In genomic region chrX:19297899-19298784, dm6 we compare ENCODE assay signal across 1 fruit fly cellular context.
A peak's percentile ranks its signal among the peaks of the same experiment; 100 is the strongest.
TF ChIP-seq lines count a peak whose summit lies in the region.

Gene CG8034 (minus strand): TSS chrX:19298162.

TF ChIP-seq in whole organism, embryonic, 481 proteins besides CTCF, POLR2A, EP300 and RAD21 (continued from another document and continues in another):
- TF ChIP-seq eve (GFP tag; optimal IDR thresholded peaks at IDR 0.05; lab: Kevin White, UChicago), result peak; percentile 65 to 97
- TF ChIP-seq so (GFP tag; IDR thresholded peaks at IDR 0.05; lab: Robert Waterston, UW), result peak; percentile 95
- peak; percentile 77; the same call in 1 of the 2 replicates for TF ChIP-seq toy (GFP tag; IDR thresholded peaks at IDR 0.05; lab: Robert Waterston, UW)
- peak; percentile 91 for TF ChIP-seq Bdp1 (GFP tag; optimal IDR thresholded peaks at IDR 0.05; lab: Kevin White, UChicago)
- peak; percentile 90 for TF ChIP-seq CG10959 (GFP tag; IDR thresholded peaks at IDR 0.05; lab: Robert Waterston, UW)
- peak in 1 of 2 experiments; percentile 83 for TF ChIP-seq Dfd (GFP tag; optimal IDR thresholded peaks at IDR 0.05; lab: Kevin White, UChicago)
- peak; percentile 98 for TF ChIP-seq lilli (GFP tag; optimal IDR thresholded peaks at IDR 0.05; lab: Kevin White, UChicago)
- TF ChIP-seq aop (GFP tag; IDR thresholded peaks at IDR 0.05; lab: Robert Waterston, UW), result no peak
- peak; percentile 96 for TF ChIP-seq Mad (GFP tag; optimal IDR thresholded peaks at IDR 0.05; lab: Kevin White, UChicago)
- peak; percentile 95 for TF ChIP-seq fd3F (GFP tag; optimal IDR thresholded peaks at IDR 0.05; lab: Kevin White, UChicago)
- peak; percentile 96 for TF ChIP-seq CG12769 (tag; optimal IDR thresholded peaks at IDR 0.05; lab: Kevin White, UChicago)
- TF ChIP-seq scrt (GFP tag; optimal IDR thresholded peaks at IDR 0.05; lab: Kevin White, UChicago), result peak; percentile 94
- peak; percentile 98 for TF ChIP-seq CG2712 (tag; optimal IDR thresholded peaks at IDR 0.05; lab: Kevin White, UChicago)
- peak; percentile 92 for TF ChIP-seq salm (tag; optimal IDR thresholded peaks at IDR 0.05; lab: Kevin White, UChicago)
- peak; percentile 85 for TF ChIP-seq CG17186 (GFP tag; optimal IDR thresholded peaks at IDR 0.05; lab: Kevin White, UChicago)
- TF ChIP-seq Myb (GFP tag; optimal IDR thresholded peaks at IDR 0.05; lab: Kevin White, UChicago), result peak; percentile 87
- peak; percentile 93 for TF ChIP-seq CG12104 (GFP tag; optimal IDR thresholded peaks at IDR 0.05; lab: Kevin White, UChicago)
- TF ChIP-seq B-H2 (GFP tag; optimal IDR thresholded peaks at IDR 0.05; lab: Kevin White, UChicago), result peak; percentile 96
- peak; percentile 95 for TF ChIP-seq CG30431 (GFP tag; optimal IDR thresholded peaks at IDR 0.05; lab: Kevin White, UChicago)
- peak; percentile 57 for TF ChIP-seq knrl (GFP tag; IDR thresholded peaks at IDR 0.05; lab: Robert Waterston, UW; ENCODE audit: partially characterized antibody)
- TF ChIP-seq CG14014 (GFP tag; IDR thresholded peaks at IDR 0.05; lab: Robert Waterston, UW), result peak; percentile 93
- peak; percentile 46 for TF ChIP-seq CG14965 (GFP tag; optimal IDR thresholded peaks at IDR 0.05; lab: Kevin White, UChicago; ENCODE audit: borderline replicate concordance)
- TF ChIP-seq ewg (GFP tag; optimal IDR thresholded peaks at IDR 0.05; lab: Kevin White, UChicago), result peak; percentile 92
- peak; percentile 97 for TF ChIP-seq unpg (GFP tag; optimal IDR thresholded peaks at IDR 0.05; lab: Kevin White, UChicago)
- peak; percentile 95 for TF ChIP-seq CG8388 (GFP tag; optimal IDR thresholded peaks at IDR 0.05; lab: Kevin White, UChicago)
- TF ChIP-seq CG15479 (GFP tag; optimal IDR thresholded peaks at IDR 0.05; lab: Kevin White, UChicago), result peak; percentile 39
- 0 out of 2 replicates have a peak, but pooled peaks have one; percentile 44 for TF ChIP-seq Bgb (GFP tag; IDR thresholded peaks at IDR 0.05; lab: Robert Waterston, UW; ENCODE audit: partially characterized antibody)
- TF ChIP-seq NK7.1 (GFP tag; optimal IDR thresholded peaks at IDR 0.05; lab: Kevin White, UChicago), result peak; percentile 94
- TF ChIP-seq crp (GFP tag; optimal IDR thresholded peaks at IDR 0.05; lab: Kevin White, UChicago), result peak in 1 of 2 experiments; percentile 68
- TF ChIP-seq gfzf (GFP tag; optimal IDR thresholded peaks at IDR 0.05; lab: Kevin White, UChicago), result no peak
- TF ChIP-seq tio (GFP tag; optimal IDR thresholded peaks at IDR 0.05; lab: Kevin White, UChicago), result peak; percentile 96
- TF ChIP-seq tap (tag; optimal IDR thresholded peaks at IDR 0.05; lab: Kevin White, UChicago), result peak; percentile 93
- peak; percentile 73; the same call in 1 of the 3 replicates for TF ChIP-seq gce (GFP tag; IDR thresholded peaks at IDR 0.05; lab: Robert Waterston, UW)
- TF ChIP-seq stwl (tag; optimal IDR thresholded peaks at IDR 0.05; lab: Kevin White, UChicago), result peak; percentile 26
- TF ChIP-seq Atf-2 (GFP tag; optimal IDR thresholded peaks at IDR 0.05; lab: Kevin White, UChicago), result peak; percentile 94
- TF ChIP-seq CG14860 (GFP tag; IDR thresholded peaks at IDR 0.05; lab: Robert Waterston, UW; ENCODE audit: partially characterized antibody), result no peak
- TF ChIP-seq dpn (GFP tag; optimal IDR thresholded peaks at IDR 0.05; lab: Kevin White, UChicago), result peak; percentile 97
- TF ChIP-seq CG10267 (tag; optimal IDR thresholded peaks at IDR 0.05; lab: Kevin White, UChicago), result peak; percentile 91
- TF ChIP-seq rib (GFP tag; IDR thresholded peaks at IDR 0.05; lab: Robert Waterston, UW), result peak; percentile 89
- TF ChIP-seq lbe (GFP tag; optimal IDR thresholded peaks at IDR 0.05; lab: Kevin White, UChicago), result peak; percentile 94
- peak; percentile 54 for TF ChIP-seq CG10321 (GFP tag; IDR thresholded peaks at IDR 0.05; lab: Robert Waterston, UW)
- TF ChIP-seq Kr (GFP tag; optimal IDR thresholded peaks at IDR 0.05; lab: Kevin White, UChicago), result peak; percentile 78
- TF ChIP-seq insv (GFP tag; optimal IDR thresholded peaks at IDR 0.05; lab: Kevin White, UChicago), result peak; percentile 52 to 74
- TF ChIP-seq chif (GFP tag; optimal IDR thresholded peaks at IDR 0.05; lab: Kevin White, UChicago), result peak; percentile 93 to 94
- TF ChIP-seq yki (optimal IDR thresholded peaks at IDR 0.05; lab: Kevin White, UChicago), result no peak
- TF ChIP-seq dysf (GFP tag; IDR thresholded peaks at IDR 0.05; lab: Robert Waterston, UW), result peak; percentile 98
- peak; percentile 98 for TF ChIP-seq Fer1 (GFP tag; optimal IDR thresholded peaks at IDR 0.05; lab: Kevin White, UChicago)
- no peak for TF ChIP-seq pan (optimal IDR thresholded peaks at IDR 0.05; lab: Kevin White, UChicago)
- peak in 1 of 2 experiments; percentile 93 for TF ChIP-seq pan (GFP tag; optimal IDR thresholded peaks at IDR 0.05 in 1 of 2, IDR thresholded peaks at IDR 0.05 in 1 of 2)
- TF ChIP-seq Dad (GFP tag; optimal IDR thresholded peaks at IDR 0.05; lab: Kevin White, UChicago), result peak; percentile 93
- peak; percentile 80 for TF ChIP-seq CG13123 (GFP tag; optimal IDR thresholded peaks at IDR 0.05; lab: Kevin White, UChicago)
- peak; percentile 89 for TF ChIP-seq CG5180 (GFP tag; optimal IDR thresholded peaks at IDR 0.05; lab: Kevin White, UChicago)
- peak; percentile 95 for TF ChIP-seq klu (GFP tag; IDR thresholded peaks at IDR 0.05; lab: Robert Waterston, UW)
- TF ChIP-seq mam (GFP tag; optimal IDR thresholded peaks at IDR 0.05; lab: Kevin White, UChicago), result peak; percentile 97
- peak; percentile 89 for TF ChIP-seq CG11560 (tag; IDR thresholded peaks at IDR 0.05; lab: Robert Waterston, UW)
- TF ChIP-seq cg (GFP tag; optimal IDR thresholded peaks at IDR 0.05; lab: Kevin White, UChicago), result peak; percentile 95
- peak; percentile 95 for TF ChIP-seq vvl (GFP tag; IDR thresholded peaks at IDR 0.05; lab: Robert Waterston, UW)
- TF ChIP-seq CG31224 (GFP tag; IDR thresholded peaks at IDR 0.05; lab: Robert Waterston, UW), result peak; percentile 92
- TF ChIP-seq chn (GFP tag; optimal IDR thresholded peaks at IDR 0.05; lab: Kevin White, UChicago), result peak; percentile 95
- peak; percentile 93 for TF ChIP-seq slou (GFP tag; optimal IDR thresholded peaks at IDR 0.05; lab: Kevin White, UChicago)
- TF ChIP-seq exex (tag; optimal IDR thresholded peaks at IDR 0.05; lab: Kevin White, UChicago), result peak; percentile 89
- TF ChIP-seq pum (GFP tag; optimal IDR thresholded peaks at IDR 0.05; lab: Kevin White, UChicago), result peak; percentile 94
- peak; percentile 94 for TF ChIP-seq slbo (GFP tag; IDR thresholded peaks at IDR 0.05; lab: Robert Waterston, UW)
- TF ChIP-seq cas (GFP tag; IDR thresholded peaks at IDR 0.05; lab: Robert Waterston, UW), result peak; percentile 71
- TF ChIP-seq zen (tag; optimal IDR thresholded peaks at IDR 0.05; lab: Kevin White, UChicago), result peak; percentile 95
- peak; percentile 95 for TF ChIP-seq bab2 (GFP tag; optimal IDR thresholded peaks at IDR 0.05; lab: Kevin White, UChicago)
- peak; percentile 37; the same call in 1 of the 2 replicates for TF ChIP-seq CG13287 (GFP tag; IDR thresholded peaks at IDR 0.05; lab: Robert Waterston, UW; ENCODE audit: partially characterized antibody)
- peak; percentile 98 for TF ChIP-seq NfI (GFP tag; optimal IDR thresholded peaks at IDR 0.05; lab: Kevin White, UChicago)
- peak; percentile 97 for TF ChIP-seq org-1 (GFP tag; optimal IDR thresholded peaks at IDR 0.05; lab: Kevin White, UChicago)
- peak; percentile 96 for TF ChIP-seq cwo (GFP tag; optimal IDR thresholded peaks at IDR 0.05; lab: Kevin White, UChicago)
- peak; percentile 95 for TF ChIP-seq Dbx (GFP tag; IDR thresholded peaks at IDR 0.05; lab: Robert Waterston, UW)
- TF ChIP-seq CG3847 (GFP tag; IDR thresholded peaks at IDR 0.05; lab: Robert Waterston, UW), result peak; percentile 97
- peak; percentile 79 for TF ChIP-seq chm (GFP tag; IDR thresholded peaks at IDR 0.05; lab: Robert Waterston, UW)
- TF ChIP-seq bowl (GFP tag; IDR thresholded peaks at IDR 0.05; lab: Robert Waterston, UW), result peak; percentile 73; the same call in 1 of the 2 replicates
- peak; percentile 31; the same call in 1 of the 3 replicates for TF ChIP-seq sr (GFP tag; IDR thresholded peaks at IDR 0.05; lab: Robert Waterston, UW)
- TF ChIP-seq CG16813 (GFP tag; IDR thresholded peaks at IDR 0.05; lab: Robert Waterston, UW; ENCODE audit: partially characterized antibody), result peak; percentile 62
- TF ChIP-seq kay (GFP tag; optimal IDR thresholded peaks at IDR 0.05; lab: Kevin White, UChicago), result peak; percentile 93
- peak; percentile 95 for TF ChIP-seq CG12299 (tag; optimal IDR thresholded peaks at IDR 0.05; lab: Kevin White, UChicago)
- peak; percentile 84 for TF ChIP-seq GATAe (GFP tag; conservative IDR thresholded peaks at IDR 0.05; lab: Robert Waterston, UW)
- TF ChIP-seq CG4360 (GFP tag; IDR thresholded peaks at IDR 0.05; lab: Robert Waterston, UW), result peak; percentile 62; the same call in 1 of the 2 replicates
- TF ChIP-seq Meics (GFP tag; optimal IDR thresholded peaks at IDR 0.05; lab: Kevin White, UChicago), result peak; percentile 97
- peak; percentile 98 for TF ChIP-seq Sox100B (GFP tag; optimal IDR thresholded peaks at IDR 0.05; lab: Kevin White, UChicago)
- TF ChIP-seq B-H1 (GFP tag; IDR thresholded peaks at IDR 0.05; lab: Robert Waterston, UW), result peak; percentile 88
- TF ChIP-seq CG1529 (GFP tag; optimal IDR thresholded peaks at IDR 0.05; lab: Kevin White, UChicago), result peak; percentile 95
- TF ChIP-seq NC2α (GFP tag; optimal IDR thresholded peaks at IDR 0.05; lab: Kevin White, UChicago), result peak; percentile 77
- peak; percentile 85 for TF ChIP-seq dimm (GFP tag; IDR thresholded peaks at IDR 0.05; lab: Robert Waterston, UW)
- peak; percentile 53; the same call in 1 of the 2 replicates for TF ChIP-seq CG42726 (GFP tag; IDR thresholded peaks at IDR 0.05; lab: Robert Waterston, UW; ENCODE audit: partially characterized antibody)
- TF ChIP-seq jumu (GFP tag; optimal IDR thresholded peaks at IDR 0.05; lab: Kevin White, UChicago), result peak; percentile 95
- peak; percentile 97 for TF ChIP-seq PHDP (tag; optimal IDR thresholded peaks at IDR 0.05; lab: Kevin White, UChicago)
- TF ChIP-seq inv (GFP tag; IDR thresholded peaks at IDR 0.05; lab: Robert Waterston, UW; ENCODE audit: partially characterized antibody), result peak; percentile 31; the same call in 1 of the 2 replicates
- peak in 1 of 2 experiments; percentile 97 for TF ChIP-seq Eip74EF (GFP tag; optimal IDR thresholded peaks at IDR 0.05; lab: Kevin White, UChicago)
- TF ChIP-seq Dp (GFP tag; optimal IDR thresholded peaks at IDR 0.05; lab: Kevin White, UChicago), result peak; percentile 8
- TF ChIP-seq CG34224 (GFP tag; IDR thresholded peaks at IDR 0.05; lab: Robert Waterston, UW; ENCODE audit: partially characterized antibody), result peak; percentile 30; the same call in 1 of the 3 replicates
- TF ChIP-seq oc (tag; optimal IDR thresholded peaks at IDR 0.05; lab: Kevin White, UChicago), result peak; percentile 93
- peak; percentile 96 for TF ChIP-seq shn (GFP tag; optimal IDR thresholded peaks at IDR 0.05; lab: Kevin White, UChicago)
- peak; percentile 95 for TF ChIP-seq esg (GFP tag; conservative IDR thresholded peaks at IDR 0.05; lab: Robert Waterston, UW)
- peak; percentile 100 for TF ChIP-seq CG4707 (GFP tag; optimal IDR thresholded peaks at IDR 0.05; lab: Kevin White, UChicago)
- TF ChIP-seq CG6272 (GFP tag; IDR thresholded peaks at IDR 0.05; lab: Robert Waterston, UW), result peak; percentile 89
- peak; percentile 89 for TF ChIP-seq CG18764 (GFP tag; optimal IDR thresholded peaks at IDR 0.05; lab: Kevin White, UChicago)
- TF ChIP-seq br (optimal IDR thresholded peaks at IDR 0.05; lab: Kevin White, UChicago), result no peak
- TF ChIP-seq CG3995 (GFP tag; optimal IDR thresholded peaks at IDR 0.05; lab: Kevin White, UChicago), result peak; percentile 81
- no peak for TF ChIP-seq unc-4 (GFP tag; IDR thresholded peaks at IDR 0.05; lab: Robert Waterston, UW; ENCODE audit: partially characterized antibody)
- TF ChIP-seq nau (GFP tag; optimal IDR thresholded peaks at IDR 0.05; lab: Kevin White, UChicago), result peak; percentile 96
- peak; percentile 93 for TF ChIP-seq CG32772 (GFP tag; IDR thresholded peaks at IDR 0.05; lab: Robert Waterston, UW)
- TF ChIP-seq ash1 (GFP tag; optimal IDR thresholded peaks at IDR 0.05; lab: Kevin White, UChicago), result peak; percentile 64
- peak; percentile 96 for TF ChIP-seq Drgx (GFP tag; IDR thresholded peaks at IDR 0.05; lab: Robert Waterston, UW)
- TF ChIP-seq CG6654 (GFP tag; optimal IDR thresholded peaks at IDR 0.05; lab: Kevin White, UChicago), result peak; percentile 88
- peak; percentile 96 for TF ChIP-seq CG16863 (GFP tag; optimal IDR thresholded peaks at IDR 0.05; lab: Kevin White, UChicago)
- TF ChIP-seq Ssrp (tag; optimal IDR thresholded peaks at IDR 0.05; lab: Kevin White, UChicago), result peak; percentile 97
- TF ChIP-seq row (GFP tag; IDR thresholded peaks at IDR 0.05; lab: Robert Waterston, UW), result peak; percentile 98
- no peak for TF ChIP-seq hbn (GFP tag; IDR thresholded peaks at IDR 0.05; lab: Robert Waterston, UW; ENCODE audit: partially characterized antibody)
- 0 out of 2 replicates have a peak, but pooled peaks have one; percentile 42 for TF ChIP-seq bbx (GFP tag; IDR thresholded peaks at IDR 0.05; lab: Robert Waterston, UW; ENCODE audit: partially characterized antibody)
- TF ChIP-seq Atf3 (GFP tag; optimal IDR thresholded peaks at IDR 0.05; lab: Kevin White, UChicago), result peak; percentile 95
- TF ChIP-seq CG12942 (GFP tag; optimal IDR thresholded peaks at IDR 0.05; lab: Kevin White, UChicago), result peak; percentile 95
- TF ChIP-seq CG4730 (GFP tag; IDR thresholded peaks at IDR 0.05; lab: Robert Waterston, UW), result peak; percentile 90
- peak; percentile 90 for TF ChIP-seq CG4617 (GFP tag; optimal IDR thresholded peaks at IDR 0.05; lab: Kevin White, UChicago; ENCODE audit: borderline replicate concordance)
- TF ChIP-seq CG10565 (GFP tag; optimal IDR thresholded peaks at IDR 0.05; lab: Kevin White, UChicago), result peak; percentile 67
- TF ChIP-seq trem (tag; optimal IDR thresholded peaks at IDR 0.05; lab: Kevin White, UChicago), result peak; percentile 91
- peak; percentile 98 for TF ChIP-seq CG10209 (GFP tag; optimal IDR thresholded peaks at IDR 0.05; lab: Kevin White, UChicago)
- peak; percentile 83 for TF ChIP-seq CG18011 (GFP tag; optimal IDR thresholded peaks at IDR 0.05; lab: Kevin White, UChicago)
- peak; percentile 98 for TF ChIP-seq dmrt99B (tag; optimal IDR thresholded peaks at IDR 0.05; lab: Kevin White, UChicago)
- TF ChIP-seq cad (GFP tag; optimal IDR thresholded peaks at IDR 0.05; lab: Kevin White, UChicago), result no peak
- TF ChIP-seq CG6683 (GFP tag; optimal IDR thresholded peaks at IDR 0.05; lab: Kevin White, UChicago), result peak; percentile 93
- TF ChIP-seq dm (GFP tag; optimal IDR thresholded peaks at IDR 0.05; lab: Kevin White, UChicago), result peak; percentile 91
- peak; percentile 98 for TF ChIP-seq CG12659 (GFP tag; optimal IDR thresholded peaks at IDR 0.05; lab: Kevin White, UChicago)
- peak; percentile 84 for TF ChIP-seq Deaf1 (tag; optimal IDR thresholded peaks at IDR 0.05; lab: Kevin White, UChicago)
